Worm (Caenorhabditis elegans): Measurements from ENCODE around the gene C25D7.9.

- no peak for TF ChIP-seq ama-1 (optimal IDR thresholded peaks at IDR 0.05)
- no peak for TF ChIP-seq nhr-237 (tag; optimal IDR thresholded peaks at IDR 0.05)
- TF ChIP-seq nhr-77 (tag; optimal IDR thresholded peaks at IDR 0.05) = no peak
- no peak for TF ChIP-seq ceh-82 (tag; optimal IDR thresholded peaks at IDR 0.05)
- TF ChIP-seq lin-15B (tag; optimal IDR thresholded peaks at IDR 0.05) = no peak
- TF ChIP-seq ZK546.5 (tag; optimal IDR thresholded peaks at IDR 0.05) = no peak
- TF ChIP-seq ztf-11 (tag; optimal IDR thresholded peaks at IDR 0.05) = no peak
- no peak for TF ChIP-seq egl-27 (tag; optimal IDR thresholded peaks at IDR 0.05)
- TF ChIP-seq pha-4 (tag; optimal IDR thresholded peaks at IDR 0.05) = no peak
- no peak for TF ChIP-seq ztf-4 (tag; optimal IDR thresholded peaks at IDR 0.05)
- no peak for TF ChIP-seq nhr-12 (tag; optimal IDR thresholded peaks at IDR 0.05)
- TF ChIP-seq elt-3 (tag; optimal IDR thresholded peaks at IDR 0.05) = no peak
- no peak for TF ChIP-seq lin-39 (tag; optimal IDR thresholded peaks at IDR 0.05)
- no peak for TF ChIP-seq skn-1 (tag; optimal IDR thresholded peaks at IDR 0.05)
These were observed 34.5 kb downstream of the C25D7.9 start, which contains the start of gene C01G10.1 for ce11 chrV:15099447-15099846.

All from whole organism, L3 larva.